Fruit fly (Drosophila melanogaster): Measurements from ENCODE around the gene CG42788.
A peak's percentile ranks its signal among the peaks of the same experiment; 100 is the strongest.

The CG42788 gene

dm6 chr3R:15139010-15139815 is 7.5 kb upstream of the CG42788 start (continued):
- TF ChIP-seq dpn (GFP tag; optimal IDR thresholded peaks at IDR 0.05) (peak; percentile 20 to 22), ATbp (GFP tag; optimal IDR thresholded peaks at IDR 0.05) (no peak), CG30403 (GFP tag; optimal IDR thresholded peaks at IDR 0.05) (peak; percentile 36), HLH54F (GFP tag; optimal IDR thresholded peaks at IDR 0.05) (peak; percentile 42), sob (GFP tag; IDR thresholded peaks at IDR 0.05) (peak; percentile 37; the same call in 1 of the 2 replicates), NfI (GFP tag; optimal IDR thresholded peaks at IDR 0.05) (peak; percentile 38), CG11560 (tag; IDR thresholded peaks at IDR 0.05) (no peak), Dip2 (GFP tag; IDR thresholded peaks at IDR 0.05) (0 out of 2 replicates have a peak, but pooled peaks have one; percentile 9), lmd (GFP tag; IDR thresholded peaks at IDR 0.05) (0 out of 2 replicates have a peak, but pooled peaks have one; percentile 20), az2 (GFP tag; optimal IDR thresholded peaks at IDR 0.05) (peak; percentile 23), CHES-1-like (GFP tag; optimal IDR thresholded peaks at IDR 0.05) (peak; percentile 21), cad (GFP tag; optimal IDR thresholded peaks at IDR 0.05) (no peak), Side (GFP tag; optimal IDR thresholded peaks at IDR 0.05) (no peak), Hr78 (GFP tag; optimal IDR thresholded peaks at IDR 0.05) (no peak), CG9437 (GFP tag; optimal IDR thresholded peaks at IDR 0.05) (peak; percentile 59), knrl (GFP tag; IDR thresholded peaks at IDR 0.05; ENCODE audit: partially characterized antibody) (no peak), bab2 (GFP tag; optimal IDR thresholded peaks at IDR 0.05) (peak; percentile 23), Hr51 (GFP tag; optimal IDR thresholded peaks at IDR 0.05) (peak in 1 of 2 experiments; percentile 66), slou (GFP tag; optimal IDR thresholded peaks at IDR 0.05) (peak; percentile 28), dm (GFP tag; optimal IDR thresholded peaks at IDR 0.05) (peak; percentile 14), CG7556 (GFP tag; optimal IDR thresholded peaks at IDR 0.05) (peak; percentile 38), CG11723 (GFP tag; optimal IDR thresholded peaks at IDR 0.05) (no peak), Xbp1 (GFP tag; optimal IDR thresholded peaks at IDR 0.05) (peak; percentile 27), Tbp (GFP tag; optimal IDR thresholded peaks at IDR 0.05) (no peak), CG15269 (tag; optimal IDR thresholded peaks at IDR 0.05) (peak; percentile 44), CG7839 (tag; optimal IDR thresholded peaks at IDR 0.05) (peak; percentile 53), Ptx1 (GFP tag; IDR thresholded peaks at IDR 0.05) (0 out of 2 replicates have a peak, but pooled peaks have one; percentile 10), grn (GFP tag; optimal IDR thresholded peaks at IDR 0.05) (peak; percentile 37), CG34376 (GFP tag; optimal IDR thresholded peaks at IDR 0.05) (no peak), CG9932 (GFP tag; IDR thresholded peaks at IDR 0.05) (0 out of 2 replicates have a peak, but pooled peaks have one; percentile 42), exex (tag; optimal IDR thresholded peaks at IDR 0.05) (peak; percentile 87), unpg (GFP tag; optimal IDR thresholded peaks at IDR 0.05) (peak; percentile 15), CG2120 (GFP tag; optimal IDR thresholded peaks at IDR 0.05) (peak; percentile 73), CG18619 (GFP tag; optimal IDR thresholded peaks at IDR 0.05) (peak; percentile 54), CG13296 (GFP tag; optimal IDR thresholded peaks at IDR 0.05) (no peak), pho (GFP tag; optimal IDR thresholded peaks at IDR 0.05) (peak; percentile 18), luna (GFP tag; optimal IDR thresholded peaks at IDR 0.05) (no peak), Pdp1 (GFP tag; optimal IDR thresholded peaks at IDR 0.05) (peak in 1 of 2 experiments; percentile 20), nmo (GFP tag; optimal IDR thresholded peaks at IDR 0.05) (peak; percentile 60), CG12391 (tag; optimal IDR thresholded peaks at IDR 0.05) (peak; percentile 56), CG16815 (GFP tag; optimal IDR thresholded peaks at IDR 0.05) (peak; percentile 11), CG31441 (GFP tag; IDR thresholded peaks at IDR 0.05) (0 out of 2 replicates have a peak, but pooled peaks have one; percentile 35), CG11696 (GFP tag; IDR thresholded peaks at IDR 0.05) (peak; percentile 39), NK7.1 (GFP tag; optimal IDR thresholded peaks at IDR 0.05) (no peak), CG10654 (GFP tag; optimal IDR thresholded peaks at IDR 0.05) (no peak), mam (GFP tag; optimal IDR thresholded peaks at IDR 0.05) (peak; percentile 20)
